Worm (Caenorhabditis elegans): Measurements from ENCODE around the gene fbxb-19.

Gene fbxb-19

ce11 chrII:1679081-1679480 lies 9.9 kb downstream of the fbxb-19 start, which contains the start of gene irld-36:
TSS of gene irld-36 (plus strand) at chrII:1679381.
- TF ChIP-seq ces-1 (GFP tag; optimal IDR thresholded peaks at IDR 0.05), result no peak
- TF ChIP-seq hmg-1.1 (GFP tag; IDR thresholded peaks at IDR 0.05), result no peak
- TF ChIP-seq saeg-2 (GFP tag; IDR thresholded peaks at IDR 0.05), result no peak
- no peak for TF ChIP-seq cey-2 (tag; optimal IDR thresholded peaks at IDR 0.05; ENCODE audit: borderline replicate concordance, insufficient read depth)
- TF ChIP-seq lsy-2 (tag; optimal IDR thresholded peaks at IDR 0.05), result no peak
- no peak for TF ChIP-seq nhr-25 (tag; optimal IDR thresholded peaks at IDR 0.05; ENCODE audit: borderline replicate concordance, insufficient read depth)
- no peak for TF ChIP-seq skn-1 (tag; optimal IDR thresholded peaks at IDR 0.05)
- TF ChIP-seq nhr-102 (tag; optimal IDR thresholded peaks at IDR 0.05), result no peak
- TF ChIP-seq R02D3.7 (tag; optimal IDR thresholded peaks at IDR 0.05), result no peak
- TF ChIP-seq madf-9 (GFP tag; conservative IDR thresholded peaks at IDR 0.05), result no peak
- TF ChIP-seq lim-7 (GFP tag; IDR thresholded peaks at IDR 0.05), result no peak
- no peak for TF ChIP-seq zip-2 (tag; optimal IDR thresholded peaks at IDR 0.05)
- no peak for TF ChIP-seq ceh-28 (tag; optimal IDR thresholded peaks at IDR 0.05)
- TF ChIP-seq ztf-7 (tag; optimal IDR thresholded peaks at IDR 0.05), result no peak
- no peak for TF ChIP-seq ZK546.5 (tag; optimal IDR thresholded peaks at IDR 0.05)

ce11 chrII:1676088-1676487 lies 12.9 kb downstream of the fbxb-19 start, which contains the start of gene fbxb-17:
TSS of gene fbxb-17 (plus strand) at chrII:1676388.
- TF ChIP-seq F49E8.2 (tag; optimal IDR thresholded peaks at IDR 0.05; ENCODE audit: borderline replicate concordance) (no peak), lin-15B (tag; optimal IDR thresholded peaks at IDR 0.05) (no peak), unc-62 (GFP tag; optimal IDR thresholded peaks at IDR 0.05 in 1 of 2) (peak in 1 of 2 experiments; percentile 5), unc-62 (tag; optimal IDR thresholded peaks at IDR 0.05) (no peak)

ce11 chrII:1672673-1673072 lies 16.3 kb downstream of the fbxb-19 start:
- no peak for TF ChIP-seq aly-2 (tag; optimal IDR thresholded peaks at IDR 0.05)
- no peak for TF ChIP-seq madf-9 (GFP tag; conservative IDR thresholded peaks at IDR 0.05)
- peak; percentile 54 for TF ChIP-seq aha-1 (tag)
- TF ChIP-seq hlh-30 (tag; optimal IDR thresholded peaks at IDR 0.05; ENCODE audit: insufficient read depth), result no peak
- TF ChIP-seq spr-1 (tag; optimal IDR thresholded peaks at IDR 0.05), result no peak
- peak; percentile 68; the same call in 1 of the 2 replicates for TF ChIP-seq set-16 (GFP tag; IDR thresholded peaks at IDR 0.05)
- no peak for TF ChIP-seq nhr-48 (tag; optimal IDR thresholded peaks at IDR 0.05)

- TF ChIP-seq dmd-6 (GFP tag; IDR thresholded peaks at IDR 0.05) (no peak), ztf-11 (tag; optimal IDR thresholded peaks at IDR 0.05) (no peak), aha-1 (tag) (peak; percentile 91)
These were observed 18.0 kb downstream of the fbxb-19 start for ce11 chrII:1670985-1671384.

ce11 chrII:1670260-1670879 lies 18.6 kb downstream of the fbxb-19 start, which contains the start of gene nhx-6:
TSS of gene nhx-6 (plus strand) at chrII:1670829.
- TF ChIP-seq lin-29 (GFP tag; IDR thresholded peaks at IDR 0.05) (no peak), mxl-2 (GFP tag; conservative IDR thresholded peaks at IDR 0.05) (no peak), hlh-11 (tag; optimal IDR thresholded peaks at IDR 0.05) (peak; percentile 25), fos-1 (tag; optimal IDR thresholded peaks at IDR 0.05) (no peak), ceh-62 (tag; optimal IDR thresholded peaks at IDR 0.05) (no peak), nhr-28 (tag; optimal IDR thresholded peaks at IDR 0.05) (peak; percentile 6), R02D3.7 (tag; optimal IDR thresholded peaks at IDR 0.05) (no peak), mes-2 (tag; optimal IDR thresholded peaks at IDR 0.05; ENCODE audit: poor library complexity, severe bottlenecking) (no peak), nhr-111 (GFP tag; optimal IDR thresholded peaks at IDR 0.05) (no peak), nhr-42 (GFP tag; IDR thresholded peaks at IDR 0.05) (no peak), cey-2 (tag; optimal IDR thresholded peaks at IDR 0.05; ENCODE audit: borderline replicate concordance, insufficient read depth) (no peak), F44E2.7 (GFP tag; IDR thresholded peaks at IDR 0.05) (no peak), lin-13 (GFP tag; optimal IDR thresholded peaks at IDR 0.05) (no peak), nhr-10 (tag; optimal IDR thresholded peaks at IDR 0.05) (no peak), rbr-2 (tag; optimal IDR thresholded peaks at IDR 0.05) (no peak), lim-7 (GFP tag; IDR thresholded peaks at IDR 0.05) (no peak), F10B5.3 (tag; optimal IDR thresholded peaks at IDR 0.05) (no peak), ZK337.2 (GFP tag; IDR thresholded peaks at IDR 0.05) (no peak), ama-1 (optimal IDR thresholded peaks at IDR 0.05) (no peak), aha-1 (tag) (peak; percentile 46), nhr-48 (tag; optimal IDR thresholded peaks at IDR 0.05) (no peak), T20F7.1 (GFP tag; optimal IDR thresholded peaks at IDR 0.05) (no peak), nhr-237 (tag; optimal IDR thresholded peaks at IDR 0.05) (no peak)

Measured in whole organism, L4 larva.